Worm (Caenorhabditis elegans): ENCODE measurements around the gene eif-2Bgamma.
A peak's percentile ranks its signal among the peaks of the same experiment; 100 is the strongest.

The eif-2Bgamma gene

ce11 chrII:6967618-6968017, at the start of gene eif-2Bgamma:
Gene eif-2Bgamma, minus strand, starts transcription at chrII:6967648.
- TF ChIP-seq ceh-100 (GFP tag; IDR thresholded peaks at IDR 0.05) (no peak), ztf-6 (GFP tag; IDR thresholded peaks at IDR 0.05) (no peak), attf-3 (GFP tag; conservative IDR thresholded peaks at IDR 0.05) (peak; percentile 95), egl-18 (GFP tag; IDR thresholded peaks at IDR 0.05) (no peak), aptf-3 (GFP tag; IDR thresholded peaks at IDR 0.05) (no peak), nfya-2 (GFP tag; IDR thresholded peaks at IDR 0.05) (no peak), F22D6.2 (tag; optimal IDR thresholded peaks at IDR 0.05) (no peak), egrh-3 (GFP tag; IDR thresholded peaks at IDR 0.05) (no peak), ztf-25 (GFP tag; IDR thresholded peaks at IDR 0.05) (no peak), nfyb-1 (GFP tag; IDR thresholded peaks at IDR 0.05) (no peak), unc-130 (GFP tag; optimal IDR thresholded peaks at IDR 0.05) (no peak), lin-35 (GFP tag; optimal IDR thresholded peaks at IDR 0.05) (peak in 1 of 3 experiments; percentile 56), snpc-4 (GFP tag; optimal IDR thresholded peaks at IDR 0.05) (no peak), snpc-4 (tag; optimal IDR thresholded peaks at IDR 0.05) (peak in 1 of 4 experiments; percentile 52), tbx-9 (tag; optimal IDR thresholded peaks at IDR 0.05; ENCODE audit: borderline replicate concordance) (no peak), lir-1 (GFP tag; conservative IDR thresholded peaks at IDR 0.05) (no peak)

ce11 chrII:7012592-7012991, 45.1 kb upstream of the eif-2Bgamma start, which contains the start of gene sqv-7:
Gene sqv-7, minus strand, starts transcription at chrII:7012692.
- TF ChIP-seq pbrm-1 (GFP tag; IDR thresholded peaks at IDR 0.05): no peak
- no peak for TF ChIP-seq ceh-100 (GFP tag; IDR thresholded peaks at IDR 0.05)
- no peak for TF ChIP-seq nhr-120 (GFP tag; IDR thresholded peaks at IDR 0.05)

- TF ChIP-seq ztf-3 (GFP tag; optimal IDR thresholded peaks at IDR 0.05) (no peak), nhr-27 (tag; optimal IDR thresholded peaks at IDR 0.05) (no peak), fkh-3 (tag; optimal IDR thresholded peaks at IDR 0.05) (no peak), Y79H2A.3 (GFP tag; conservative IDR thresholded peaks at IDR 0.05) (peak; percentile 76; the same call in 1 of the 2 replicates), snpc-4 (GFP tag; optimal IDR thresholded peaks at IDR 0.05) (peak; percentile 32), snpc-4 (tag; optimal IDR thresholded peaks at IDR 0.05) (peak in 2 of 4 experiments; percentile 26 to 41), attf-6 (GFP tag; IDR thresholded peaks at IDR 0.05) (no peak), B0336.3 (GFP tag; IDR thresholded peaks at IDR 0.05) (peak; percentile 39; the same call in 1 of the 2 replicates), sptf-2 (GFP tag; optimal IDR thresholded peaks at IDR 0.05) (peak; percentile 36), rpc-1 (optimal IDR thresholded peaks at IDR 0.05) (peak; percentile 79), rpc-1 (tag; optimal IDR thresholded peaks at IDR 0.05) (peak; percentile 80), D2030.7 (GFP tag; IDR thresholded peaks at IDR 0.05) (peak; percentile 52; the same call in 1 of the 2 replicates), F22D6.2 (tag; optimal IDR thresholded peaks at IDR 0.05) (no peak), ztf-6 (GFP tag; IDR thresholded peaks at IDR 0.05) (0 out of 2 replicates have a peak, but pooled peaks have one; percentile 4), mes-4 (tag; optimal IDR thresholded peaks at IDR 0.05) (peak; percentile 62), F39B2.1 (GFP tag; IDR thresholded peaks at IDR 0.05) (no peak), nhr-90 (tag; optimal IDR thresholded peaks at IDR 0.05) (peak; percentile 47), nfya-2 (GFP tag; IDR thresholded peaks at IDR 0.05) (no peak), hrde-1 (tag; optimal IDR thresholded peaks at IDR 0.05; ENCODE audit: borderline replicate concordance) (peak; percentile 34), egrh-3 (GFP tag; IDR thresholded peaks at IDR 0.05) (peak; percentile 49; the same call in 1 of the 2 replicates), cebp-1 (GFP tag; IDR thresholded peaks at IDR 0.05) (no peak), cebp-1 (tag; optimal IDR thresholded peaks at IDR 0.05) (peak; percentile 35), Y53F4B.3 (GFP tag; IDR thresholded peaks at IDR 0.05) (no peak), ccch-3 (GFP tag; optimal IDR thresholded peaks at IDR 0.05) (no peak), die-1 (tag; optimal IDR thresholded peaks at IDR 0.05) (peak; percentile 68), madf-3 (GFP tag; IDR thresholded peaks at IDR 0.05) (no peak), ceh-40 (GFP tag; IDR thresholded peaks at IDR 0.05) (no peak), K11D2.4 (GFP tag; IDR thresholded peaks at IDR 0.05) (peak; percentile 48; the same call in 1 of the 2 replicates), him-1 (tag; optimal IDR thresholded peaks at IDR 0.05) (peak; percentile 72), lin-40 (tag; optimal IDR thresholded peaks at IDR 0.05) (peak; percentile 12), mxl-1 (tag; optimal IDR thresholded peaks at IDR 0.05) (peak; percentile 59), ceh-27 (GFP tag; optimal IDR thresholded peaks at IDR 0.05) (peak; percentile 28), ceh-91 (GFP tag; IDR thresholded peaks at IDR 0.05) (no peak), rec-8 (tag; optimal IDR thresholded peaks at IDR 0.05) (peak; percentile 38 to 74)
Measured at ce11 chrII:7002956-7003357, 35.5 kb upstream of the eif-2Bgamma start.

Data from whole organism, young adult.